Fruit fly (Drosophila melanogaster): Measurements from ENCODE around the gene Srp68.

Gene Srp68

dm6 chr3L:8950955-8951354 is 23.9 kb upstream of the Srp68 start (continued):
- TF ChIP-seq CG3847 (GFP tag; IDR thresholded peaks at IDR 0.05) (no peak), repo (GFP tag; optimal IDR thresholded peaks at IDR 0.05) (no peak), Drgx (GFP tag; IDR thresholded peaks at IDR 0.05) (no peak), bsh (GFP tag; optimal IDR thresholded peaks at IDR 0.05) (peak in 1 of 2 experiments; percentile 62), zf30C (GFP tag; optimal IDR thresholded peaks at IDR 0.05) (peak; percentile 13), Deaf1 (tag; optimal IDR thresholded peaks at IDR 0.05) (no peak), sug (tag; optimal IDR thresholded peaks at IDR 0.05) (no peak), nmo (GFP tag; optimal IDR thresholded peaks at IDR 0.05) (peak; percentile 77), seq (GFP tag; IDR thresholded peaks at IDR 0.05) (no peak), CG4404 (GFP tag; IDR thresholded peaks at IDR 0.05) (no peak), Jarid2 (GFP tag; optimal IDR thresholded peaks at IDR 0.05) (no peak), PHDP (tag; optimal IDR thresholded peaks at IDR 0.05) (peak; percentile 59), CG3163 (GFP tag; optimal IDR thresholded peaks at IDR 0.05) (no peak), CG11723 (GFP tag; optimal IDR thresholded peaks at IDR 0.05) (peak; percentile 5), gsb-n (tag; optimal IDR thresholded peaks at IDR 0.05) (peak; percentile 31), klu (GFP tag; IDR thresholded peaks at IDR 0.05) (no peak), CG30431 (GFP tag; optimal IDR thresholded peaks at IDR 0.05) (no peak), bigmax (GFP tag; optimal IDR thresholded peaks at IDR 0.05) (no peak), CG2116 (GFP tag; optimal IDR thresholded peaks at IDR 0.05) (no peak), Sry-δ (GFP tag; optimal IDR thresholded peaks at IDR 0.05) (no peak), CG7556 (GFP tag; optimal IDR thresholded peaks at IDR 0.05) (peak; percentile 74), Hr39 (optimal IDR thresholded peaks at IDR 0.05) (no peak), hth (optimal IDR thresholded peaks at IDR 0.05) (no peak), Rx (GFP tag; IDR thresholded peaks at IDR 0.05) (no peak), CG6689 (GFP tag; IDR thresholded peaks at IDR 0.05) (peak; percentile 65), CG9437 (GFP tag; optimal IDR thresholded peaks at IDR 0.05) (peak; percentile 62), rib (GFP tag; IDR thresholded peaks at IDR 0.05) (no peak), Hmr (GFP tag; optimal IDR thresholded peaks at IDR 0.05) (peak; percentile 56), CG16863 (GFP tag; optimal IDR thresholded peaks at IDR 0.05) (no peak), scrt (GFP tag; optimal IDR thresholded peaks at IDR 0.05) (peak; percentile 28), al (GFP tag; IDR thresholded peaks at IDR 0.05) (no peak), schlank (tag; optimal IDR thresholded peaks at IDR 0.05) (no peak), zen (tag; optimal IDR thresholded peaks at IDR 0.05) (no peak), slbo (GFP tag; IDR thresholded peaks at IDR 0.05) (peak; percentile 43), CG14014 (GFP tag; IDR thresholded peaks at IDR 0.05) (0 out of 2 replicates have a peak, but pooled peaks have one; percentile 26), sens-2 (GFP tag; IDR thresholded peaks at IDR 0.05) (no peak), knrl (GFP tag; IDR thresholded peaks at IDR 0.05; ENCODE audit: partially characterized antibody) (no peak), ken (GFP tag; IDR thresholded peaks at IDR 0.05) (no peak), dpn (GFP tag; optimal IDR thresholded peaks at IDR 0.05) (peak in 1 of 2 experiments; percentile 43), lov (optimal IDR thresholded peaks at IDR 0.05) (no peak), lov (GFP tag; IDR thresholded peaks at IDR 0.05) (no peak), shn (GFP tag; optimal IDR thresholded peaks at IDR 0.05) (no peak), Camta (GFP tag; optimal IDR thresholded peaks at IDR 0.05) (no peak), pzg (GFP tag; optimal IDR thresholded peaks at IDR 0.05) (no peak), H15 (GFP tag; IDR thresholded peaks at IDR 0.05) (no peak), chinmo (GFP tag; IDR thresholded peaks at IDR 0.05; ENCODE audit: partially characterized antibody) (no peak), CG32767 (GFP tag; IDR thresholded peaks at IDR 0.05) (no peak), eve (GFP tag; optimal IDR thresholded peaks at IDR 0.05) (no peak), CG33557 (GFP tag; optimal IDR thresholded peaks at IDR 0.05) (no peak), CG2202 (tag; optimal IDR thresholded peaks at IDR 0.05) (no peak), Nf-YA (GFP tag; IDR thresholded peaks at IDR 0.05) (no peak), CG15269 (tag; optimal IDR thresholded peaks at IDR 0.05) (peak; percentile 70), sd (tag; optimal IDR thresholded peaks at IDR 0.05) (peak; percentile 2)
